Fruit fly (Drosophila melanogaster) whole organism, embryonic: ENCODE data around the gene CG31908.

Source experiments
- Bgb ChIP-seq: fragments of 200-800 bp; sonication (Bioruptor generic); IDR thresholded peaks from 2 replicates; pipeline ENCODE4 v1.3.6; 2022; ENCODE audit warnings: missing biosample characterization, missing genetic modification characterization; ENCODE audit not compliant: partially characterized antibody
- C15 ChIP-seq: fragments of 200-800 bp; sonication (Bioruptor generic); IDR thresholded peaks from 3 replicates; pipeline ENCODE4 v1.3.6; 2022; ENCODE audit warnings: missing biosample characterization, missing genetic modification characterization
- CG10979 ChIP-seq: fragments of 200-800 bp; sonication (Bioruptor generic); optimal IDR thresholded peaks from 2 replicates; lab custom pipeline; 2018; ENCODE audit warnings: missing biosample characterization, mild to moderate bottlenecking, missing genetic modification characterization, moderate library complexity
- CG12942 ChIP-seq: fragments of 200-800 bp; sonication (Bioruptor generic); optimal IDR thresholded peaks from 3 replicates; lab custom pipeline; 2016; ENCODE audit warnings: missing biosample characterization, missing genetic modification characterization
- CG13287 ChIP-seq: fragments of 200-800 bp; sonication (Bioruptor generic); IDR thresholded peaks from 2 replicates; pipeline ENCODE4 v1.3.6; 2022; ENCODE audit warnings: missing biosample characterization, missing genetic modification characterization; ENCODE audit not compliant: partially characterized antibody
- CG14441 ChIP-seq: fragments of 200-800 bp; sonication (Bioruptor generic); IDR thresholded peaks from 2 replicates; pipeline ENCODE4 v1.3.6; 2022; ENCODE audit warnings: missing biosample characterization, missing genetic modification characterization
- CG1647 ChIP-seq: fragments of 200-800 bp; sonication (Bioruptor generic); optimal IDR thresholded peaks from 3 replicates; lab custom pipeline; 2016; ENCODE audit warnings: missing biosample characterization, missing genetic modification characterization
- CG16813 ChIP-seq: fragments of 200-800 bp; sonication (Bioruptor generic); IDR thresholded peaks from 3 replicates; pipeline ENCODE4 v1.3.6; 2022; ENCODE audit warnings: missing biosample characterization, missing genetic modification characterization; ENCODE audit not compliant: partially characterized antibody
- CG3281 ChIP-seq: fragments of 200-800 bp; sonication (Bioruptor generic); optimal IDR thresholded peaks from 3 replicates; lab custom pipeline; 2017; ENCODE audit warnings: missing biosample characterization, mild to moderate bottlenecking, missing genetic modification characterization
- CG34422 ChIP-seq: fragments of 200-800 bp; sonication (Bioruptor generic); IDR thresholded peaks from 3 replicates; pipeline ENCODE4 v1.3.6; 2022; ENCODE audit warnings: missing biosample characterization, missing genetic modification characterization
- CG3726 ChIP-seq: fragments of 200-800 bp; sonication (Bioruptor generic); IDR thresholded peaks from 3 replicates; pipeline ENCODE4, ENCODE4 v1.3.6; 2022; ENCODE audit warnings: missing biosample characterization, missing genetic modification characterization
- CG3847 ChIP-seq: fragments of 200-800 bp; sonication (Bioruptor generic); IDR thresholded peaks from 2 replicates; pipeline ENCODE4 v1.3.6; 2022; ENCODE audit warnings: missing biosample characterization, missing genetic modification characterization
- CG4360 ChIP-seq: fragments of 200-800 bp; sonication (Bioruptor generic); IDR thresholded peaks from 2 replicates; pipeline ENCODE4 v1.3.6; 2022; ENCODE audit warnings: missing biosample characterization, missing genetic modification characterization
- CG4617 ChIP-seq: fragments of 200-800 bp; sonication (Bioruptor generic); optimal IDR thresholded peaks from 3 replicates; lab custom pipeline; 2016; ENCODE audit warnings: missing biosample characterization, missing genetic modification characterization, borderline replicate concordance
- CG4730 ChIP-seq: fragments of 200-800 bp; sonication (Bioruptor generic); IDR thresholded peaks from 2 replicates; pipeline ENCODE4 v1.3.6; 2022; ENCODE audit warnings: missing biosample characterization, missing genetic modification characterization
- Dbx ChIP-seq: fragments of 200-800 bp; sonication (Bioruptor generic); IDR thresholded peaks from 3 replicates; pipeline ENCODE4 v1.3.6; 2022; ENCODE audit warnings: missing biosample characterization, missing genetic modification characterization
- Dip3 ChIP-seq: fragments of 200-800 bp; sonication (Bioruptor generic); optimal IDR thresholded peaks from 3 replicates; lab custom pipeline; 2016; ENCODE audit warnings: missing biosample characterization, missing genetic modification characterization
- Dp ChIP-seq: fragments of 200-800 bp; sonication (Bioruptor generic); optimal IDR thresholded peaks from 2 replicates; lab custom pipeline; 2018; ENCODE audit warnings: missing biosample characterization, mild to moderate bottlenecking, missing genetic modification characterization, moderate library complexity
- E2f1 ChIP-seq: fragments of 200-800 bp; sonication (Bioruptor generic); IDR thresholded peaks from 2 replicates; pipeline ENCODE4 v1.3.6; 2022; ENCODE audit warnings: missing biosample characterization, missing genetic modification characterization
- Ets65A ChIP-seq: fragments of 200-800 bp; sonication (Bioruptor generic); peaks from one replicate; lab custom pipeline; 2016; ENCODE audit warnings: missing biosample characterization, missing genetic modification characterization
- Gsc ChIP-seq: fragments of 200-800 bp; sonication (Bioruptor generic); IDR thresholded peaks from 2 replicates; pipeline ENCODE4 v1.3.6; 2022; ENCODE audit warnings: missing biosample characterization, missing genetic modification characterization
- HLH54F ChIP-seq: fragments of 200-800 bp; sonication (Bioruptor generic); optimal IDR thresholded peaks from 3 replicates; lab custom pipeline; 2016; ENCODE audit warnings: missing biosample characterization, missing genetic modification characterization
- Nf-YC ChIP-seq: fragments of 200-800 bp; optimal IDR thresholded peaks from 3 replicates; lab custom pipeline; 2019; ENCODE audit warnings: missing biosample characterization, mild to moderate bottlenecking, missing genetic modification characterization, moderate library complexity
- Rfx ChIP-seq: fragments of 200-800 bp; sonication (Bioruptor generic); IDR thresholded peaks from 2 replicates; pipeline ENCODE4 v1.3.6; 2022; ENCODE audit warnings: missing biosample characterization, missing genetic modification characterization
- Six4 ChIP-seq: fragments of 200-800 bp; sonication (Bioruptor generic); optimal IDR thresholded peaks from 2 replicates; lab custom pipeline; 2016; ENCODE audit warnings: missing biosample characterization, missing genetic modification characterization
- Trl ChIP-seq, 3 experiments: fragments of >200 bp in 2 of 3; fragments of 200-800 bp in 1 of 3; sonication (Bioruptor generic) in 1 of 3; optimal IDR thresholded peaks; 2 replicates in 1 of 3; 3 replicates in 2 of 3; lab custom pipeline; 2016 to 2017; ENCODE audit warnings: missing biosample characterization in 1 of 3, missing genetic modification characterization in 1 of 3
- bab2 ChIP-seq: fragments of 200-800 bp; sonication (Bioruptor generic); optimal IDR thresholded peaks from 2 replicates; lab custom pipeline; 2016; ENCODE audit warnings: missing biosample characterization, missing genetic modification characterization
- cas ChIP-seq: fragments of 200-800 bp; sonication (Bioruptor generic); IDR thresholded peaks from 2 replicates; pipeline ENCODE4 v1.3.6; 2022; ENCODE audit warnings: missing biosample characterization, missing genetic modification characterization
- chn ChIP-seq: fragments of 200-800 bp; sonication (Bioruptor generic); optimal IDR thresholded peaks from 2 replicates; lab custom pipeline; 2016; ENCODE audit warnings: missing biosample characterization, missing genetic modification characterization
- ci ChIP-seq: fragments of 200-800 bp; sonication (Bioruptor generic); IDR thresholded peaks from 3 replicates; pipeline ENCODE4 v1.3.6; 2022; ENCODE audit warnings: missing biosample characterization, missing genetic modification characterization
- crol ChIP-seq: fragments of 200-800 bp; sonication (Bioruptor generic); IDR thresholded peaks from 2 replicates; pipeline ENCODE4 v1.3.6; 2022; ENCODE audit warnings: missing biosample characterization, missing genetic modification characterization
- dm ChIP-seq: fragments of 200-800 bp; sonication (Bioruptor generic); optimal IDR thresholded peaks from 3 replicates; lab custom pipeline; 2016; ENCODE audit warnings: missing biosample characterization, missing genetic modification characterization
- dpn ChIP-seq, 2 experiments: fragments of 200-800 bp; sonication (Bioruptor generic); optimal IDR thresholded peaks; 3 replicates each; lab custom pipeline; 2016; ENCODE audit warnings: missing biosample characterization in 2 of 2, missing genetic modification characterization in 2 of 2
- ewg ChIP-seq: fragments of 200-800 bp; sonication (Bioruptor generic); optimal IDR thresholded peaks from 3 replicates; lab custom pipeline; 2017; ENCODE audit warnings: mild to moderate bottlenecking, missing biosample characterization, missing genetic modification reagents, missing genetic modification characterization
- eyg ChIP-seq: fragments of 200-800 bp; sonication (Bioruptor generic); optimal IDR thresholded peaks from 3 replicates; lab custom pipeline; 2016; ENCODE audit warnings: missing biosample characterization, missing genetic modification characterization
- fd102C ChIP-seq: fragments of 200-800 bp; sonication (Bioruptor generic); optimal IDR thresholded peaks from 2 replicates; lab custom pipeline; 2018; ENCODE audit warnings: missing biosample characterization, mild to moderate bottlenecking, missing genetic modification characterization, moderate library complexity
- fd3F ChIP-seq: fragments of 200-800 bp; sonication (Bioruptor generic); optimal IDR thresholded peaks from 2 replicates; lab custom pipeline; 2018; ENCODE audit warnings: missing biosample characterization, mild to moderate bottlenecking, missing genetic modification characterization, moderate library complexity
- fu2 ChIP-seq: fragments of 200-800 bp; sonication (Bioruptor generic); optimal IDR thresholded peaks from 2 replicates; lab custom pipeline; 2016; ENCODE audit warnings: missing biosample characterization, missing genetic modification characterization
- h ChIP-seq: fragments of >200 bp; optimal IDR thresholded peaks from 2 replicates; lab custom pipeline; 2017
- nerfin-1 ChIP-seq: fragments of 200-800 bp; sonication (Bioruptor generic); optimal IDR thresholded peaks from 3 replicates; lab custom pipeline; 2019; ENCODE audit warnings: missing biosample characterization, mild to moderate bottlenecking, missing genetic modification characterization, moderate library complexity
- odd ChIP-seq: fragments of 200-800 bp; sonication (Bioruptor generic); optimal IDR thresholded peaks from 2 replicates; lab custom pipeline; 2017; ENCODE audit warnings: missing biosample characterization, mild to moderate bottlenecking, missing genetic modification characterization
- prd ChIP-seq, 3 experiments: fragments of >200 bp in 2 of 3; fragments of 200-800 bp in 1 of 3; sonication (Bioruptor generic) in 1 of 3; optimal IDR thresholded peaks in 2 of 3; IDR thresholded peaks in 1 of 3; 2 replicates in 2 of 3; 3 replicates in 1 of 3; pipeline versions ENCODE4 v1.3.6 to Lab custom; 2017 to 2022; ENCODE audit warnings: missing biosample characterization in 1 of 3, missing genetic modification characterization in 1 of 3
- psq ChIP-seq: fragments of 200-800 bp; sonication (Bioruptor generic); optimal IDR thresholded peaks from 2 replicates; lab custom pipeline; 2017; ENCODE audit warnings: missing biosample characterization, missing genetic modification characterization
- sens-2 ChIP-seq: fragments of 200-800 bp; sonication (Bioruptor generic); IDR thresholded peaks from 2 replicates; pipeline ENCODE4 v1.3.6; 2022; ENCODE audit warnings: missing biosample characterization, missing genetic modification characterization
- unc-4 ChIP-seq: fragments of 200-800 bp; sonication (Bioruptor generic); IDR thresholded peaks from 2 replicates; pipeline ENCODE4 v1.3.6; 2022; ENCODE audit warnings: missing biosample characterization, missing genetic modification characterization; ENCODE audit not compliant: partially characterized antibody
- unpg ChIP-seq: fragments of 200-800 bp; sonication (Bioruptor generic); optimal IDR thresholded peaks from 3 replicates; lab custom pipeline; 2018; ENCODE audit warnings: missing biosample characterization, mild to moderate bottlenecking, missing genetic modification characterization, moderate library complexity
- yki ChIP-seq: fragments of >200 bp; optimal IDR thresholded peaks from 3 replicates; lab custom pipeline; 2018
- zen2 ChIP-seq: fragments of 200-800 bp; sonication (Bioruptor generic); IDR thresholded peaks from 3 replicates; pipeline ENCODE4 v1.3.6; 2022; ENCODE audit warnings: missing biosample characterization, missing genetic modification characterization; ENCODE audit not compliant: partially characterized antibody

Gene CG31908

dm6 chr2L:7026988-7027908 is at the start of gene CG31908, which contains the start of gene MME1 (continued):
- peak; percentile 24 for TF ChIP-seq CG12942 (GFP tag; lab: Kevin White, UChicago)
- TF ChIP-seq crol (GFP tag; lab: Robert Waterston, UW) = no peak
- no peak for TF ChIP-seq CG10979 (tag; lab: Kevin White, UChicago)
- TF ChIP-seq dpn (GFP tag; optimal IDR thresholded peaks at IDR 0.05; lab: Kevin White, UChicago) = peak; percentile 31 to 41
- peak; percentile 99 for TF ChIP-seq CG4360 (GFP tag; lab: Robert Waterston, UW)
- peak; percentile 53 for TF ChIP-seq nerfin-1
- no peak for TF ChIP-seq fd3F
- no peak for TF ChIP-seq prd (optimal IDR thresholded peaks at IDR 0.05; lab: Kevin White, UChicago)
- no peak for TF ChIP-seq prd (GFP tag; IDR thresholded peaks at IDR 0.05; lab: Robert Waterston, UW)
- TF ChIP-seq CG3281 (GFP tag; lab: Kevin White, UChicago) = peak; percentile 15
- peak; percentile 28; the same call in 1 of the 2 replicates for TF ChIP-seq Rfx (GFP tag; lab: Robert Waterston, UW)
- TF ChIP-seq Bgb = peak; percentile 79
- TF ChIP-seq HLH54F (GFP tag; lab: Kevin White, UChicago) = peak; percentile 36
- peak; percentile 77 for TF ChIP-seq unc-4
- no peak for TF ChIP-seq Six4 (GFP tag; lab: Kevin White, UChicago)
- peak; percentile 16 for TF ChIP-seq Nf-YC (tag; lab: Kevin White, UChicago)
- TF ChIP-seq CG3726 = no peak
- peak; percentile 54 for TF ChIP-seq Dp
- TF ChIP-seq CG1647 = peak; percentile 21
- peak; percentile 12 for TF ChIP-seq unpg (GFP tag; lab: Kevin White, UChicago)
- TF ChIP-seq CG16813 (GFP tag; lab: Robert Waterston, UW) = peak; percentile 75
- no peak for TF ChIP-seq sens-2 (GFP tag; lab: Robert Waterston, UW)
- TF ChIP-seq chn = peak; percentile 23
- no peak for TF ChIP-seq E2f1 (GFP tag; lab: Robert Waterston, UW)
- TF ChIP-seq odd (GFP tag; lab: Kevin White, UChicago) = no peak
- TF ChIP-seq yki (lab: Kevin White, UChicago) = no peak
- TF ChIP-seq Dip3 = peak; percentile 43
- TF ChIP-seq psq (GFP tag; lab: Kevin White, UChicago) = no peak
- TF ChIP-seq C15 (GFP tag; lab: Robert Waterston, UW) = no peak
- TF ChIP-seq CG3847 (GFP tag; lab: Robert Waterston, UW) = no peak
- 0 out of 3 replicates have a peak, but pooled peaks have one; percentile 38 for TF ChIP-seq Dbx (GFP tag; lab: Robert Waterston, UW)
- TF ChIP-seq bab2 = peak; percentile 30
- TF ChIP-seq Gsc = no peak
- TF ChIP-seq CG4617 (GFP tag; lab: Kevin White, UChicago) = peak; percentile 98
- peak; percentile 69; the same call in 2 of the 3 replicates for TF ChIP-seq CG34422 (GFP tag; lab: Robert Waterston, UW)
- peak; percentile 56 for TF ChIP-seq dm (GFP tag; lab: Kevin White, UChicago)
- peak; percentile 73; the same call in 2 of the 3 replicates for TF ChIP-seq zen2 (GFP tag; lab: Robert Waterston, UW)
- TF ChIP-seq Trl (optimal IDR thresholded peaks at IDR 0.05; lab: Kevin White, UChicago) = no peak
- TF ChIP-seq Trl (GFP tag; optimal IDR thresholded peaks at IDR 0.05; lab: Kevin White, UChicago) = peak; percentile 25
- no peak for TF ChIP-seq ewg (GFP tag; lab: Kevin White, UChicago)
- no peak for TF ChIP-seq cas
- TF ChIP-seq h (lab: Kevin White, UChicago) = no peak
- peak; percentile 39 for TF ChIP-seq fu2
- 0 out of 2 replicates have a peak, but pooled peaks have one; percentile 25 for TF ChIP-seq CG14441 (GFP tag; lab: Robert Waterston, UW)
- TF ChIP-seq CG13287 (GFP tag; lab: Robert Waterston, UW) = peak; percentile 85
- no peak for TF ChIP-seq fd102C
- peak; percentile 93 for TF ChIP-seq Ets65A (GFP tag; lab: Kevin White, UChicago)
- 0 out of 3 replicates have a peak, but pooled peaks have one; percentile 42 for TF ChIP-seq ci (GFP tag; lab: Robert Waterston, UW)
- TF ChIP-seq eyg (GFP tag; lab: Kevin White, UChicago) = no peak
- TF ChIP-seq CG4730 (GFP tag; lab: Robert Waterston, UW) = no peak
